Fruit fly (Drosophila melanogaster): ENCODE measurements around the gene GluRS-m.

- TF ChIP-seq CG9932 (GFP tag; IDR thresholded peaks at IDR 0.05) (no peak), trem (tag; optimal IDR thresholded peaks at IDR 0.05) (no peak), lilli (GFP tag; optimal IDR thresholded peaks at IDR 0.05) (no peak), prd (optimal IDR thresholded peaks at IDR 0.05) (no peak), prd (GFP tag; IDR thresholded peaks at IDR 0.05) (no peak)
Observed at dm6 chr3L:16402253-16402652, 14.7 kb downstream of the GluRS-m start.

All from whole organism, embryonic.